Worm (Caenorhabditis elegans): ENCODE results near the gene F41E6.12.

The F41E6.12 gene

ce11 chrV:8658577-8659362 lies 29.8 kb upstream of the F41E6.12 start:
- peak in 1 of 2 experiments; percentile 48 for TF ChIP-seq lsy-2 (tag; optimal IDR thresholded peaks at IDR 0.05)
- no peak for TF ChIP-seq gmeb-1 (tag; optimal IDR thresholded peaks at IDR 0.05)
- peak; percentile 23 for TF ChIP-seq nhr-25 (tag; optimal IDR thresholded peaks at IDR 0.05)
- peak; percentile 54 for TF ChIP-seq C34F6.9 (tag; optimal IDR thresholded peaks at IDR 0.05)
- TF ChIP-seq sem-4 (tag; optimal IDR thresholded peaks at IDR 0.05): peak; percentile 70
- peak; percentile 68 for TF ChIP-seq nhr-129 (tag; optimal IDR thresholded peaks at IDR 0.05)
- TF ChIP-seq sma-9 (GFP tag; optimal IDR thresholded peaks at IDR 0.05): peak; percentile 93
- TF ChIP-seq sma-9 (tag; optimal IDR thresholded peaks at IDR 0.05): no peak
- TF ChIP-seq alr-1 (tag; optimal IDR thresholded peaks at IDR 0.05): no peak
- peak; percentile 21 for TF ChIP-seq blmp-1 (tag; optimal IDR thresholded peaks at IDR 0.05; ENCODE audit: insufficient read depth)
- TF ChIP-seq unc-55 (GFP tag; optimal IDR thresholded peaks at IDR 0.05): no peak
- no peak for TF ChIP-seq zag-1 (tag; optimal IDR thresholded peaks at IDR 0.05)
- TF ChIP-seq mbf-1 (tag; optimal IDR thresholded peaks at IDR 0.05): no peak
- TF ChIP-seq nhr-6 (tag; optimal IDR thresholded peaks at IDR 0.05): peak; percentile 50
- peak; percentile 81 for TF ChIP-seq F13H6.1 (tag; optimal IDR thresholded peaks at IDR 0.05)

DNA sequence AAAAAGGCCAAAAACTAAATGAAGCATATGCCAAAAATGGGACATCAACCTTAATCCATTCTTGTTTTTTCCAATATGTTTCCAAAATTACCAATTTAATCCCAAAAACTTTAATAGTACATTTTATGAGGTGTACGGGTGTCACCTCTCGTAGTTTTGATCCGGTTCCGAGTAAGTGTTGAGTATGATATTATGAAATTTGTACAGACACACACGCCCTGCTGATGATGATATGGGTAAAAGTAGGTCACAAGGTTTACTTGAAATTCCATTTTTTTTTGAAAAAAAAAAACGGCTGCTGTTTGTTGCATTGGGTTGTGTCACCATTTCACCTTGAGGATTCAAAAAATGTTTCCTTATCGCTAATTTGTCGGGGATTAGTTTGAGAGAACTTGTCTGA lies 29.0 kb upstream of the F41E6.12 start:
- no peak for TF ChIP-seq ZK546.5 (tag; optimal IDR thresholded peaks at IDR 0.05)
- TF ChIP-seq nhr-25 (tag; optimal IDR thresholded peaks at IDR 0.05): peak; percentile 8

ce11 chrV:8654460-8655419 lies 25.8 kb upstream of the F41E6.12 start:
- peak; percentile 30 for TF ChIP-seq blmp-1 (tag; optimal IDR thresholded peaks at IDR 0.05; ENCODE audit: insufficient read depth)
- no peak for TF ChIP-seq R02D3.7 (tag; optimal IDR thresholded peaks at IDR 0.05)
- TF ChIP-seq ama-1 (optimal IDR thresholded peaks at IDR 0.05): no peak
- TF ChIP-seq nhr-6 (tag; optimal IDR thresholded peaks at IDR 0.05): peak; percentile 46
- no peak for TF ChIP-seq nhr-10 (tag; optimal IDR thresholded peaks at IDR 0.05)
- peak; percentile 51 for TF ChIP-seq F13H6.1 (tag; optimal IDR thresholded peaks at IDR 0.05)
- TF ChIP-seq sma-3 (GFP tag; optimal IDR thresholded peaks at IDR 0.05): no peak
- TF ChIP-seq nhr-25 (tag; optimal IDR thresholded peaks at IDR 0.05): no peak
- TF ChIP-seq sma-9 (GFP tag; optimal IDR thresholded peaks at IDR 0.05): peak; percentile 74
- TF ChIP-seq sma-9 (tag; optimal IDR thresholded peaks at IDR 0.05): no peak
- TF ChIP-seq nhr-237 (tag; optimal IDR thresholded peaks at IDR 0.05): no peak
- TF ChIP-seq nhr-129 (tag; optimal IDR thresholded peaks at IDR 0.05): peak; percentile 81
- no peak for TF ChIP-seq ztf-4 (tag; optimal IDR thresholded peaks at IDR 0.05)
- no peak for TF ChIP-seq ZK546.5 (tag; optimal IDR thresholded peaks at IDR 0.05)
- peak; percentile 28 for TF ChIP-seq fos-1 (tag; optimal IDR thresholded peaks at IDR 0.05)

DNA sequence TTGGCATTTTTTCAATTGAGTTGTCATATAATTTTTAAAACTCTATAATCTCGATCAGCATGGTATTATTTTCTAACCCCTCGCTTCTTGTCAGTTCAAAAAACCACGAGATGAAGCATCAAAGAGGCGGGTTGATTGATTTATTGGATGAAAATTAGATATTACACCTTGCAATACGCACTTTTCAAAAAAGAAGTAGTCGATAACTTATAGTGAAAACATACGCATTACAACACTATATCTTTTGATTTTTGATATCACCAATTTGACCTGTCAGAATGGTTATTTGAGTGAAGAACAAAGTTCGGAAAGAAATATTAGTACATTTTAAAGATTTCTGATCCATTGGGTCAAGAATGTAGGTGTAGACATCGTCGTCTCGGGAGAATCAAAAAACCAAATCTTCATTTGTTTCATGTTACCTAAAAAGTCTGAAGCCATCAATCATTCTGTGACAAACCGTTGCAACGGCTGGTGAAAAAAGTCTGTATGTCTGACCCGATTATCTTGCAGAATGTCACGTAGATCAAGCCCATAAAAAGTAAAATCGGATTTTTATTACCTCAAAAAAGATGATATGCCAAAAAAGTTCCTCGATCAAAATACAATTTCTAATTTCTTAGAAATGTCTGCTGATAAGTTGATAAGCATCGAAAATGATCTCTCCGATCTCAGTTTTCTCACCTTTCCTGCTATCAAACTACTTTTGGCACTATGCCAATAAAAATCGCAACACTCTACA lies 24.3 kb upstream of the F41E6.12 start:
- TF ChIP-seq C34F6.9 (tag; optimal IDR thresholded peaks at IDR 0.05): no peak
- TF ChIP-seq fos-1 (tag; optimal IDR thresholded peaks at IDR 0.05): peak; percentile 54
- no peak for TF ChIP-seq lin-11 (tag; optimal IDR thresholded peaks at IDR 0.05)
- TF ChIP-seq nhr-10 (tag; optimal IDR thresholded peaks at IDR 0.05): no peak
- peak; percentile 57 for TF ChIP-seq mab-5 (tag; optimal IDR thresholded peaks at IDR 0.05)
- TF ChIP-seq ZK546.5 (tag; optimal IDR thresholded peaks at IDR 0.05): no peak
- TF ChIP-seq aly-2 (tag; optimal IDR thresholded peaks at IDR 0.05): no peak
- TF ChIP-seq egl-27 (tag; optimal IDR thresholded peaks at IDR 0.05): peak; percentile 10
- no peak for TF ChIP-seq unc-55 (GFP tag; optimal IDR thresholded peaks at IDR 0.05)
- no peak for TF ChIP-seq R02D3.7 (tag; optimal IDR thresholded peaks at IDR 0.05)
- no peak for TF ChIP-seq skn-1 (tag; optimal IDR thresholded peaks at IDR 0.05)
- TF ChIP-seq mdl-1 (tag; optimal IDR thresholded peaks at IDR 0.05): no peak
- no peak for TF ChIP-seq lin-13 (GFP tag; optimal IDR thresholded peaks at IDR 0.05)
- no peak for TF ChIP-seq nhr-12 (tag; optimal IDR thresholded peaks at IDR 0.05)
- TF ChIP-seq nhr-237 (tag; optimal IDR thresholded peaks at IDR 0.05): no peak
- TF ChIP-seq ceh-82 (tag; optimal IDR thresholded peaks at IDR 0.05): no peak
- TF ChIP-seq sma-9 (GFP tag; optimal IDR thresholded peaks at IDR 0.05): peak; percentile 61
- no peak for TF ChIP-seq sma-9 (tag; optimal IDR thresholded peaks at IDR 0.05)
- TF ChIP-seq ztf-4 (tag; optimal IDR thresholded peaks at IDR 0.05): no peak
- no peak for TF ChIP-seq lin-39 (tag; optimal IDR thresholded peaks at IDR 0.05)
- no peak for TF ChIP-seq gmeb-1 (tag; optimal IDR thresholded peaks at IDR 0.05)
- TF ChIP-seq lsy-2 (tag; optimal IDR thresholded peaks at IDR 0.05): no peak
- TF ChIP-seq nhr-11 (tag; optimal IDR thresholded peaks at IDR 0.05): no peak
- no peak for TF ChIP-seq crh-2 (tag; optimal IDR thresholded peaks at IDR 0.05)
- no peak for TF ChIP-seq sem-4 (tag; optimal IDR thresholded peaks at IDR 0.05)
- TF ChIP-seq sma-3 (GFP tag; optimal IDR thresholded peaks at IDR 0.05): peak; percentile 30
- no peak for TF ChIP-seq ztf-1 (GFP tag; conservative IDR thresholded peaks at IDR 0.05)
- peak; percentile 39 for TF ChIP-seq nhr-25 (tag; optimal IDR thresholded peaks at IDR 0.05)
- TF ChIP-seq blmp-1 (tag; optimal IDR thresholded peaks at IDR 0.05; ENCODE audit: insufficient read depth): peak; percentile 70
- no peak for TF ChIP-seq snpc-4 (tag; optimal IDR thresholded peaks at IDR 0.05)
- TF ChIP-seq mbf-1 (tag; optimal IDR thresholded peaks at IDR 0.05): no peak
- TF ChIP-seq Y55F3AM.14 (GFP tag; optimal IDR thresholded peaks at IDR 0.05): no peak
- TF ChIP-seq zag-1 (tag; optimal IDR thresholded peaks at IDR 0.05): no peak
- no peak for TF ChIP-seq nhr-77 (tag; optimal IDR thresholded peaks at IDR 0.05)

All from whole organism, L2 larva.